Fruit fly (Drosophila melanogaster) whole organism, wandering third instar larva: ENCODE data around the gene CG5646.

Experiments
- CG32264 ChIP-seq: fragments of 200-800 bp; sonication (Bioruptor generic); optimal IDR thresholded peaks from 2 replicates; lab custom pipeline; 2016; ENCODE audit warnings: missing biosample characterization, missing genetic modification characterization
- jim ChIP-seq: fragments of 175-275, 200-325 bp; sonication (Bioruptor generic); optimal IDR thresholded peaks from 2 replicates; lab custom pipeline; 2016; ENCODE audit warnings: missing biosample characterization, mild to moderate bottlenecking, missing genetic modification characterization
- psq ChIP-seq: fragments of 200-800 bp; sonication (Bioruptor generic); optimal IDR thresholded peaks from 3 replicates; lab custom pipeline; 2017; ENCODE audit warnings: missing biosample characterization, mild to moderate bottlenecking, missing genetic modification characterization, moderate library complexity

DNA sequence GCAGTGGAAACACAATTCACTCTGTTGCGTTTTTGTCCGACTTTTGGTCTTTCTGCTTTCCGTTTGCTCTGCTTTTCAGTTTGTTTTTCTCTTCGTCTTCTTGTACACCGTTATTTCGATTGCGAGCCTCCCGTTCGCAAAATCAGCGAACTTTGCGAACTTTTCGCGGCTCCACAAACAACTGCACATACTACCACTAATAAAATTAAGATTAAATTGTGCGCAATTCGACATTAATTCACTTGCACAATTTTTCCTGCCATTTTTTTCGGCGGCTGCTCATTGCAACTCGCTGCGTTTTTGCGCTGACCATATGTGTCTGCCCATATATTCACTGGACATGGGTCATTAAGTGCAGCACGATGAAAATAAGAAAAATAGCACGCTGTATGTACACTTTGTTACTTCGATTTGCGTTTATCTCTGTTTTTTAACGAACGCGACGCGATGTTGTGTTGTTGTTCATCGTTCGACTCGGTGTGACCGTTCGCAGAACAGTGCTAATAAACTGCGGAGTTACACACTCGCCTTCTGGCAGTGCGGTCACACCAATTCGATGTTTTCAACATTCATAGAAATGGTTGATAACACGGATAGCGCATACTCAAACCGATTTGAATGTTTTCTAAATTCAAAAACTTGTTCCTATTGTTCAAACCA lies 2.3 kb downstream of the CG5646 start, which contains the start of gene Klp98A:
- TF ChIP-seq CG32264, result no peak
- peak; percentile 70 for TF ChIP-seq psq (GFP tag; lab: Kevin White, UChicago)
- no peak for TF ChIP-seq jim (GFP tag; lab: Kevin White, UChicago)
